Comparison of ENCODE assay signal across 1 fruit fly cellular context in the genomic region with DNA sequence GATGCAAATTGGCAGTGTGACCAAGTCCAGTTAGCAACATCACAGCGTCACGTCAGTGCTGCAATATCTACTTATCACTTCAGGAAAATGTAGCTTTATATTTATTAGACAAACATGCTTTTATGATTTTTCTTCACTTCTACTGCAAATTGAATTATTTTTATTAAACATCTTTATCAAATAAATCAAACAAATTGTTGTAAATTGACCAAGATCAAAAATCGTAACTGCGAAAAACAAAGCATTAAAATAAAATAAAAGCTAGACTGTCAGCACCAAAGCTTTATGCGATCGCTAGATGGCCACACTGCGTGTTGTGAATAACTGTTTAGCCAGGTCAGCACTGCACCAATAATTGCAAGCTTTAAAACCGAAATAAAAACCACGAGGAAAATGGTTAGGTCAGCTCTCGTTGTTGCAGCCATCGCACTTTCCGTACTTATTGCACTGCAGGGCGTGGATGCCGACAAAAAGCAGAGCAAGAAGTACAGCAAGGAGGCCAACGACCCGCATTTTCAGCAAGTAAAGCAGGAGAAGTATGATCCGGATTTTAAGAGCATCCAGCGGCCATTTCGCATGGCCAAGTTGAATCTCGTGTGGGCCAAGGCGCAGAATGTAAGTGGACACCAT.
A peak's percentile ranks its signal among the peaks of the same experiment; 100 is the strongest.
TF ChIP-seq lines count a peak whose summit lies in the region.

Gene CG12945 (minus strand): TSS at position 45 of the 630 bp plus-strand sequence.
Gene CG8507 (plus strand): TSS at position 307 of the 630 bp plus-strand sequence.

TF ChIP-seq in whole organism, embryonic, 481 proteins besides CTCF, POLR2A, EP300 and RAD21 (continued from another document and continues in another):
- TF ChIP-seq trh (GFP tag; optimal IDR thresholded peaks at IDR 0.05; lab: Kevin White, UChicago): no peak
- peak; percentile 13 for TF ChIP-seq Oli (tag; optimal IDR thresholded peaks at IDR 0.05; lab: Kevin White, UChicago)
- TF ChIP-seq CG7271 (tag; optimal IDR thresholded peaks at IDR 0.05; lab: Kevin White, UChicago): no peak
- peak; percentile 79 for TF ChIP-seq CG2120 (GFP tag; optimal IDR thresholded peaks at IDR 0.05; lab: Kevin White, UChicago)
- TF ChIP-seq oc (tag; optimal IDR thresholded peaks at IDR 0.05; lab: Kevin White, UChicago): no peak
- TF ChIP-seq Optix (GFP tag; IDR thresholded peaks at IDR 0.05; lab: Robert Waterston, UW): no peak
- TF ChIP-seq HHEX (GFP tag; optimal IDR thresholded peaks at IDR 0.05; lab: Kevin White, UChicago): no peak
- no peak for TF ChIP-seq croc (GFP tag; conservative IDR thresholded peaks at IDR 0.05; lab: Robert Waterston, UW)
- TF ChIP-seq CG4404 (GFP tag; IDR thresholded peaks at IDR 0.05; lab: Robert Waterston, UW): peak; percentile 37; the same call in 1 of the 2 replicates
- peak; percentile 31 for TF ChIP-seq CG8924 (tag; optimal IDR thresholded peaks at IDR 0.05; lab: Kevin White, UChicago)
- TF ChIP-seq ab (GFP tag; optimal IDR thresholded peaks at IDR 0.05; lab: Kevin White, UChicago): no peak
- TF ChIP-seq CG13624 (GFP tag; optimal IDR thresholded peaks at IDR 0.05; lab: Kevin White, UChicago): peak; percentile 42
- TF ChIP-seq sima (GFP tag; optimal IDR thresholded peaks at IDR 0.05; lab: Kevin White, UChicago): no peak
- TF ChIP-seq CG1024 (GFP tag; IDR thresholded peaks at IDR 0.05; lab: Robert Waterston, UW): no peak
- no peak for TF ChIP-seq Trl (optimal IDR thresholded peaks at IDR 0.05; lab: Kevin White, UChicago)
- TF ChIP-seq Trl (GFP tag; optimal IDR thresholded peaks at IDR 0.05; lab: Kevin White, UChicago): peak; percentile 4
- TF ChIP-seq CG1603 (tag; optimal IDR thresholded peaks at IDR 0.05; lab: Kevin White, UChicago): peak; percentile 32
- TF ChIP-seq chn (GFP tag; optimal IDR thresholded peaks at IDR 0.05; lab: Kevin White, UChicago): peak; percentile 41
- peak; percentile 68 for TF ChIP-seq CG12659 (GFP tag; optimal IDR thresholded peaks at IDR 0.05; lab: Kevin White, UChicago)
- TF ChIP-seq p53 (GFP tag; optimal IDR thresholded peaks at IDR 0.05; lab: Kevin White, UChicago): no peak
- no peak for TF ChIP-seq CG18764 (GFP tag; optimal IDR thresholded peaks at IDR 0.05; lab: Kevin White, UChicago)
- peak; percentile 35 for TF ChIP-seq CG10267 (tag; optimal IDR thresholded peaks at IDR 0.05; lab: Kevin White, UChicago)
- no peak for TF ChIP-seq Dref (GFP tag; IDR thresholded peaks at IDR 0.05; lab: Robert Waterston, UW)
- no peak for TF ChIP-seq ci (GFP tag; IDR thresholded peaks at IDR 0.05; lab: Robert Waterston, UW)
- TF ChIP-seq ase (GFP tag; IDR thresholded peaks at IDR 0.05; lab: Robert Waterston, UW): no peak
- no peak for TF ChIP-seq tio (GFP tag; optimal IDR thresholded peaks at IDR 0.05; lab: Kevin White, UChicago)
- 0 out of 2 replicates have a peak, but pooled peaks have one; percentile 17 for TF ChIP-seq CG14441 (GFP tag; IDR thresholded peaks at IDR 0.05; lab: Robert Waterston, UW)
- TF ChIP-seq CG15601 (tag; optimal IDR thresholded peaks at IDR 0.05; lab: Kevin White, UChicago): peak; percentile 35
- TF ChIP-seq zfh2 (GFP tag; optimal IDR thresholded peaks at IDR 0.05; lab: Kevin White, UChicago): peak; percentile 69
- no peak for TF ChIP-seq Bteb2 (GFP tag; optimal IDR thresholded peaks at IDR 0.05; lab: Kevin White, UChicago)
- no peak for TF ChIP-seq CG17912 (GFP tag; optimal IDR thresholded peaks at IDR 0.05; lab: Kevin White, UChicago)
- no peak for TF ChIP-seq CG11695 (GFP tag; IDR thresholded peaks at IDR 0.05; lab: Robert Waterston, UW)
- peak; percentile 34; the same call in 1 of the 3 replicates for TF ChIP-seq dysf (GFP tag; IDR thresholded peaks at IDR 0.05; lab: Robert Waterston, UW)
- no peak for TF ChIP-seq CG11560 (tag; IDR thresholded peaks at IDR 0.05; lab: Robert Waterston, UW)
- TF ChIP-seq CG11456 (GFP tag; IDR thresholded peaks at IDR 0.05; lab: Robert Waterston, UW): no peak
- TF ChIP-seq CG14667 (GFP tag; IDR thresholded peaks at IDR 0.05; lab: Robert Waterston, UW): no peak
- TF ChIP-seq CG18262 (tag; optimal IDR thresholded peaks at IDR 0.05; lab: Kevin White, UChicago): peak; percentile 48
- no peak for TF ChIP-seq CG4424 (GFP tag; optimal IDR thresholded peaks at IDR 0.05; lab: Kevin White, UChicago)
- TF ChIP-seq Nf-YB (GFP tag; optimal IDR thresholded peaks at IDR 0.05; lab: Kevin White, UChicago): no peak
- TF ChIP-seq run (tag; optimal IDR thresholded peaks at IDR 0.05; lab: Kevin White, UChicago): no peak
- no peak for TF ChIP-seq mld (GFP tag; IDR thresholded peaks at IDR 0.05; lab: Robert Waterston, UW; ENCODE audit: partially characterized antibody)
- TF ChIP-seq ro (GFP tag; IDR thresholded peaks at IDR 0.05; lab: Robert Waterston, UW): no peak
- TF ChIP-seq MBD-R2 (GFP tag; IDR thresholded peaks at IDR 0.05; lab: Robert Waterston, UW): peak; percentile 75
- no peak for TF ChIP-seq Hr78 (GFP tag; optimal IDR thresholded peaks at IDR 0.05; lab: Kevin White, UChicago)
- no peak for TF ChIP-seq CG10431 (GFP tag; optimal IDR thresholded peaks at IDR 0.05; lab: Kevin White, UChicago)
- TF ChIP-seq CG14014 (GFP tag; IDR thresholded peaks at IDR 0.05; lab: Robert Waterston, UW): no peak
- TF ChIP-seq cad (GFP tag; optimal IDR thresholded peaks at IDR 0.05; lab: Kevin White, UChicago): no peak
- TF ChIP-seq Neu2 (GFP tag; optimal IDR thresholded peaks at IDR 0.05; lab: Kevin White, UChicago; ENCODE audit: borderline replicate concordance): no peak
- TF ChIP-seq Stat92E (GFP tag; optimal IDR thresholded peaks at IDR 0.05; lab: Kevin White, UChicago): no peak
- peak; percentile 72 for TF ChIP-seq Myb (GFP tag; optimal IDR thresholded peaks at IDR 0.05; lab: Kevin White, UChicago)
- TF ChIP-seq chinmo (GFP tag; IDR thresholded peaks at IDR 0.05; lab: Robert Waterston, UW; ENCODE audit: partially characterized antibody): no peak
- no peak for TF ChIP-seq CG11723 (GFP tag; optimal IDR thresholded peaks at IDR 0.05; lab: Kevin White, UChicago)
- TF ChIP-seq HLH54F (GFP tag; optimal IDR thresholded peaks at IDR 0.05; lab: Kevin White, UChicago): peak; percentile 33
- peak; percentile 79 for TF ChIP-seq gfzf (GFP tag; optimal IDR thresholded peaks at IDR 0.05; lab: Kevin White, UChicago)
- no peak for TF ChIP-seq chm (GFP tag; IDR thresholded peaks at IDR 0.05; lab: Robert Waterston, UW)
- TF ChIP-seq CG12391 (tag; optimal IDR thresholded peaks at IDR 0.05; lab: Kevin White, UChicago): peak; percentile 62
- no peak for TF ChIP-seq disco-r (GFP tag; optimal IDR thresholded peaks at IDR 0.05; lab: Kevin White, UChicago)
- TF ChIP-seq crc (GFP tag; optimal IDR thresholded peaks at IDR 0.05; lab: Kevin White, UChicago): no peak
- peak; percentile 58 for TF ChIP-seq CG13775 (GFP tag; optimal IDR thresholded peaks at IDR 0.05; lab: Kevin White, UChicago)
- TF ChIP-seq CG30403 (GFP tag; optimal IDR thresholded peaks at IDR 0.05; lab: Kevin White, UChicago): peak; percentile 67
- TF ChIP-seq CG16813 (GFP tag; IDR thresholded peaks at IDR 0.05; lab: Robert Waterston, UW; ENCODE audit: partially characterized antibody): no peak
- no peak for TF ChIP-seq CG32772 (GFP tag; IDR thresholded peaks at IDR 0.05; lab: Robert Waterston, UW)
- TF ChIP-seq CG12155 (GFP tag; optimal IDR thresholded peaks at IDR 0.05; lab: Kevin White, UChicago): peak; percentile 35
- TF ChIP-seq CG17361 (GFP tag; IDR thresholded peaks at IDR 0.05; lab: Robert Waterston, UW): peak; percentile 69
- peak; percentile 16 for TF ChIP-seq CG9609 (GFP tag; optimal IDR thresholded peaks at IDR 0.05; lab: Kevin White, UChicago)
- TF ChIP-seq onecut (GFP tag; IDR thresholded peaks at IDR 0.05; lab: Robert Waterston, UW): no peak
- TF ChIP-seq esg (GFP tag; conservative IDR thresholded peaks at IDR 0.05; lab: Robert Waterston, UW): no peak; the same call in 1 of the 2 replicates
- no peak for TF ChIP-seq CG8388 (GFP tag; optimal IDR thresholded peaks at IDR 0.05; lab: Kevin White, UChicago)
- peak; percentile 12 for TF ChIP-seq Antp (GFP tag; optimal IDR thresholded peaks at IDR 0.05; lab: Kevin White, UChicago)
- no peak for TF ChIP-seq CG1647 (GFP tag; optimal IDR thresholded peaks at IDR 0.05; lab: Kevin White, UChicago)
- peak; percentile 96 for TF ChIP-seq Sry-β (GFP tag; optimal IDR thresholded peaks at IDR 0.05; lab: Kevin White, UChicago)
- TF ChIP-seq CG7963 (GFP tag; IDR thresholded peaks at IDR 0.05; lab: Robert Waterston, UW; ENCODE audit: partially characterized antibody): no peak
- TF ChIP-seq dmrt11E (tag; optimal IDR thresholded peaks at IDR 0.05; lab: Kevin White, UChicago): peak; percentile 4
- peak; percentile 53 for TF ChIP-seq Atf-2 (GFP tag; optimal IDR thresholded peaks at IDR 0.05; lab: Kevin White, UChicago)
- TF ChIP-seq Hmr (GFP tag; optimal IDR thresholded peaks at IDR 0.05; lab: Kevin White, UChicago): no peak
- TF ChIP-seq gem (tag; optimal IDR thresholded peaks at IDR 0.05; lab: Kevin White, UChicago): no peak
- no peak for TF ChIP-seq otp (GFP tag; IDR thresholded peaks at IDR 0.05; lab: Robert Waterston, UW)
- no peak for TF ChIP-seq Atf3 (GFP tag; optimal IDR thresholded peaks at IDR 0.05; lab: Kevin White, UChicago)
- TF ChIP-seq so (GFP tag; IDR thresholded peaks at IDR 0.05; lab: Robert Waterston, UW): no peak
- no peak for TF ChIP-seq nau (GFP tag; optimal IDR thresholded peaks at IDR 0.05; lab: Kevin White, UChicago)
- peak; percentile 91 for TF ChIP-seq Ets65A (GFP tag; lab: Kevin White, UChicago)
- no peak for TF ChIP-seq prd (optimal IDR thresholded peaks at IDR 0.05; lab: Kevin White, UChicago)
- TF ChIP-seq prd (GFP tag; IDR thresholded peaks at IDR 0.05; lab: Robert Waterston, UW): peak; percentile 54; the same call in 1 of the 3 replicates
- TF ChIP-seq h (optimal IDR thresholded peaks at IDR 0.05; lab: Kevin White, UChicago): no peak
- TF ChIP-seq CG18599 (GFP tag; optimal IDR thresholded peaks at IDR 0.05; lab: Kevin White, UChicago): no peak
- TF ChIP-seq CG9215 (GFP tag; IDR thresholded peaks at IDR 0.05; lab: Robert Waterston, UW): peak; percentile 29; the same call in 1 of the 2 replicates
- no peak for TF ChIP-seq bowl (GFP tag; IDR thresholded peaks at IDR 0.05; lab: Robert Waterston, UW)
- peak; percentile 34 for TF ChIP-seq dm (GFP tag; optimal IDR thresholded peaks at IDR 0.05; lab: Kevin White, UChicago)
- peak; percentile 37; the same call in 1 of the 2 replicates for TF ChIP-seq al (GFP tag; IDR thresholded peaks at IDR 0.05; lab: Robert Waterston, UW)
- peak; percentile 48 for TF ChIP-seq PHDP (tag; optimal IDR thresholded peaks at IDR 0.05; lab: Kevin White, UChicago)
- TF ChIP-seq CG13424 (tag; optimal IDR thresholded peaks at IDR 0.05; lab: Kevin White, UChicago): peak; percentile 67
- no peak for TF ChIP-seq sisA (GFP tag; IDR thresholded peaks at IDR 0.05; lab: Robert Waterston, UW)
- peak; percentile 31; the same call in 1 of the 2 replicates for TF ChIP-seq vvl (GFP tag; IDR thresholded peaks at IDR 0.05; lab: Robert Waterston, UW)
- TF ChIP-seq CHES-1-like (GFP tag; optimal IDR thresholded peaks at IDR 0.05; lab: Kevin White, UChicago): peak; percentile 54
- TF ChIP-seq lmd (GFP tag; IDR thresholded peaks at IDR 0.05; lab: Robert Waterston, UW): peak; percentile 51; the same call in 1 of the 2 replicates
- no peak for TF ChIP-seq CkIIα-i1 (GFP tag; IDR thresholded peaks at IDR 0.05; lab: Robert Waterston, UW)
- TF ChIP-seq lbe (GFP tag; optimal IDR thresholded peaks at IDR 0.05; lab: Kevin White, UChicago): peak; percentile 3
- no peak for TF ChIP-seq CG8765 (GFP tag; IDR thresholded peaks at IDR 0.05; lab: Robert Waterston, UW)
- 0 out of 4 replicates have a peak, but pooled peaks have one; percentile 37 for TF ChIP-seq Dll (GFP tag; IDR thresholded peaks at IDR 0.05; lab: Robert Waterston, UW; ENCODE audit: partially characterized antibody)
- peak; percentile 85 for TF ChIP-seq Med (GFP tag; lab: Kevin White, UChicago)
- no peak for TF ChIP-seq CG1832 (GFP tag; optimal IDR thresholded peaks at IDR 0.05; lab: Kevin White, UChicago)
- TF ChIP-seq Hr3 (GFP tag; optimal IDR thresholded peaks at IDR 0.05; lab: Kevin White, UChicago): peak; percentile 26
- peak; percentile 28 for TF ChIP-seq Ssrp (tag; optimal IDR thresholded peaks at IDR 0.05; lab: Kevin White, UChicago)
- TF ChIP-seq tin (GFP tag; optimal IDR thresholded peaks at IDR 0.05; lab: Kevin White, UChicago): peak; percentile 46
- no peak for TF ChIP-seq Bgb (GFP tag; IDR thresholded peaks at IDR 0.05; lab: Robert Waterston, UW; ENCODE audit: partially characterized antibody)
- TF ChIP-seq CG34376 (GFP tag; optimal IDR thresholded peaks at IDR 0.05; lab: Kevin White, UChicago): peak; percentile 24
- TF ChIP-seq CG12104 (GFP tag; optimal IDR thresholded peaks at IDR 0.05; lab: Kevin White, UChicago): no peak
- no peak for TF ChIP-seq CG2199 (GFP tag; IDR thresholded peaks at IDR 0.05; lab: Robert Waterston, UW)
- peak; percentile 26 for TF ChIP-seq Dad (GFP tag; optimal IDR thresholded peaks at IDR 0.05; lab: Kevin White, UChicago)
- no peak; the same call in 1 of the 2 replicates for TF ChIP-seq CG10366 (GFP tag; IDR thresholded peaks at IDR 0.05; lab: Robert Waterston, UW)
- peak; percentile 28 for TF ChIP-seq CG18011 (GFP tag; optimal IDR thresholded peaks at IDR 0.05; lab: Kevin White, UChicago)
- no peak for TF ChIP-seq Hr51 (GFP tag; optimal IDR thresholded peaks at IDR 0.05; lab: Kevin White, UChicago)
- TF ChIP-seq CrebB (tag; optimal IDR thresholded peaks at IDR 0.05; lab: Kevin White, UChicago): no peak
- peak; percentile 15 for TF ChIP-seq pum (GFP tag; optimal IDR thresholded peaks at IDR 0.05; lab: Kevin White, UChicago)
- TF ChIP-seq CG15696 (tag; optimal IDR thresholded peaks at IDR 0.05; lab: Kevin White, UChicago): peak; percentile 48
- no peak for TF ChIP-seq CG11398 (GFP tag; optimal IDR thresholded peaks at IDR 0.05; lab: Kevin White, UChicago)
- TF ChIP-seq sim (GFP tag; IDR thresholded peaks at IDR 0.05; lab: Robert Waterston, UW): no peak
- TF ChIP-seq Oaz (GFP tag; IDR thresholded peaks at IDR 0.05; lab: Robert Waterston, UW): no peak
- no peak for TF ChIP-seq ERR (GFP tag; optimal IDR thresholded peaks at IDR 0.05; lab: Kevin White, UChicago)
- no peak for TF ChIP-seq jigr1 (GFP tag; IDR thresholded peaks at IDR 0.05; lab: Robert Waterston, UW)
- TF ChIP-seq CG12744 (GFP tag; optimal IDR thresholded peaks at IDR 0.05; lab: Kevin White, UChicago): peak; percentile 43
- TF ChIP-seq gt (GFP tag; IDR thresholded peaks at IDR 0.05; lab: Robert Waterston, UW): no peak
- no peak for TF ChIP-seq CG32767 (GFP tag; IDR thresholded peaks at IDR 0.05; lab: Robert Waterston, UW)
- TF ChIP-seq Dek (tag; optimal IDR thresholded peaks at IDR 0.05; lab: Kevin White, UChicago): peak; percentile 50
- TF ChIP-seq slbo (GFP tag; IDR thresholded peaks at IDR 0.05; lab: Robert Waterston, UW): peak; percentile 47; the same call in 1 of the 2 replicates
- peak; percentile 37 for TF ChIP-seq gcm (GFP tag; optimal IDR thresholded peaks at IDR 0.05; lab: Kevin White, UChicago)
